Worm (Caenorhabditis elegans) whole organism, late embryonic: ENCODE data around the gene F19H6.5.
A peak's percentile ranks its signal among the peaks of the same experiment; 100 is the strongest.

Experiments
- C38D4.7 ChIP-seq: fragments of 200-800 bp; sonication (Bioruptor generic); optimal IDR thresholded peaks from 2 replicates; lab custom pipeline; 2018; ENCODE audit warnings: mild to moderate bottlenecking, missing genetic modification characterization, moderate library complexity, missing compliant biosample characterization
- K02D7.2 ChIP-seq: sonication (generic microtip); optimal IDR thresholded peaks from 2 replicates; lab custom pipeline; 2017; ENCODE audit warnings: mild to moderate bottlenecking, missing genetic modification characterization, missing compliant biosample characterization
- K09A11.1 ChIP-seq: sonication (generic microtip); optimal IDR thresholded peaks from 2 replicates; lab custom pipeline; 2017; ENCODE audit warnings: antibody characterized with exemption, mild to moderate bottlenecking, missing genetic modification characterization, missing compliant biosample characterization; ENCODE audit not compliant: insufficient read depth
- Y22D7AL.16 ChIP-seq: sonication (generic microtip); optimal IDR thresholded peaks from 2 replicates; lab custom pipeline; 2016; ENCODE audit warnings: missing genetic modification characterization, missing compliant biosample characterization
- ahr-1 ChIP-seq: sonication (generic microtip); optimal IDR thresholded peaks from 2 replicates; lab custom pipeline; 2016; ENCODE audit warnings: missing genetic modification characterization, missing compliant biosample characterization
- ceh-18 ChIP-seq: sonication (generic microtip); optimal IDR thresholded peaks from 2 replicates; lab custom pipeline; 2016; ENCODE audit warnings: missing genetic modification characterization, missing compliant biosample characterization
- ceh-19 ChIP-seq: fragments of 200-800 bp; sonication (Bioruptor generic); optimal IDR thresholded peaks from 2 replicates; lab custom pipeline; 2018; ENCODE audit warnings: mild to moderate bottlenecking, missing genetic modification characterization, missing compliant biosample characterization
- ceh-2 ChIP-seq: sonication (generic microtip); optimal IDR thresholded peaks from 2 replicates; lab custom pipeline; 2016; ENCODE audit warnings: missing genotype, missing genetic modification characterization, missing compliant biosample characterization
- ceh-24 ChIP-seq: sonication (generic microtip); optimal IDR thresholded peaks from 2 replicates; lab custom pipeline; 2016; ENCODE audit warnings: mild to moderate bottlenecking, missing genetic modification characterization, missing compliant biosample characterization
- ceh-30 ChIP-seq: fragments of 150-350 bp; optimal IDR thresholded peaks from 2 replicates; lab custom pipeline; 2014; ENCODE audit warnings: missing biosample characterization, missing genetic modification characterization
- ceh-31 ChIP-seq: sonication (generic microtip); optimal IDR thresholded peaks from 2 replicates; lab custom pipeline; 2016; ENCODE audit warnings: missing genetic modification characterization, missing compliant biosample characterization
- ceh-34 ChIP-seq: sonication (generic microtip); optimal IDR thresholded peaks from 2 replicates; lab custom pipeline; 2016; ENCODE audit warnings: mild to moderate bottlenecking, missing genetic modification characterization, missing compliant biosample characterization
- ceh-48 ChIP-seq: sonication (generic microtip); optimal IDR thresholded peaks from 2 replicates; lab custom pipeline; 2016; ENCODE audit warnings: missing genetic modification characterization, inconsistent platforms, missing compliant biosample characterization
- ceh-6 ChIP-seq: fragments of 200-800 bp; sonication (Bioruptor generic); optimal IDR thresholded peaks from 2 replicates; lab custom pipeline; 2018; ENCODE audit warnings: mild to moderate bottlenecking, missing genetic modification characterization, missing compliant biosample characterization
- che-1 ChIP-seq: sonication (generic microtip); optimal IDR thresholded peaks from 2 replicates; lab custom pipeline; 2016; ENCODE audit warnings: mild to moderate bottlenecking, missing genetic modification characterization, missing compliant biosample characterization
- elt-2 ChIP-seq: sonication (generic microtip); optimal IDR thresholded peaks from 2 replicates; lab custom pipeline; 2016; ENCODE audit warnings: missing genetic modification reagents, missing genetic modification characterization, missing compliant biosample characterization
- ets-4 ChIP-seq: sonication (generic microtip); optimal IDR thresholded peaks from 2 replicates; lab custom pipeline; 2016; ENCODE audit warnings: missing genetic modification characterization, missing compliant biosample characterization
- fkh-10 ChIP-seq: fragments of 150-350 bp; optimal IDR thresholded peaks from 2 replicates; lab custom pipeline; 2014; ENCODE audit warnings: missing biosample characterization, missing genetic modification reagents, missing genetic modification characterization
- fkh-6 ChIP-seq: sonication (generic microtip); optimal IDR thresholded peaks from 2 replicates; lab custom pipeline; 2016; ENCODE audit warnings: missing genetic modification characterization, missing compliant biosample characterization
- gmeb-2 ChIP-seq: sonication (generic microtip); optimal IDR thresholded peaks from 2 replicates; lab custom pipeline; 2016; ENCODE audit warnings: missing genetic modification characterization, inconsistent platforms, missing compliant biosample characterization
- hlh-30 ChIP-seq: sonication (generic microtip); optimal IDR thresholded peaks from 2 replicates; lab custom pipeline; 2017; ENCODE audit warnings: antibody characterized with exemption, missing genetic modification characterization, missing compliant biosample characterization; ENCODE audit not compliant: insufficient read depth
- hlh-6 ChIP-seq: sonication (generic microtip); optimal IDR thresholded peaks from 2 replicates; lab custom pipeline; 2016; ENCODE audit warnings: missing genotype, missing genetic modification characterization, missing compliant biosample characterization
- lin-11 ChIP-seq: fragments of 200-800 bp; sonication (Bioruptor generic); optimal IDR thresholded peaks from 2 replicates; lab custom pipeline; 2018; ENCODE audit warnings: mild to moderate bottlenecking, missing genetic modification characterization, missing compliant biosample characterization
- mec-3 ChIP-seq: sonication (generic microtip); optimal IDR thresholded peaks from 2 replicates; lab custom pipeline; 2016; ENCODE audit warnings: borderline replicate concordance, missing genetic modification characterization, missing compliant biosample characterization
- nfya-1 ChIP-seq: sonication (generic microtip); optimal IDR thresholded peaks from 2 replicates; lab custom pipeline; 2017; ENCODE audit warnings: missing genetic modification characterization, mild to moderate bottlenecking, missing compliant biosample characterization, antibody characterized with exemption, moderate library complexity
- nhr-232 ChIP-seq: sonication (generic microtip); optimal IDR thresholded peaks from 2 replicates; lab custom pipeline; 2016; ENCODE audit warnings: missing genetic modification characterization, missing compliant biosample characterization
- npax-4 ChIP-seq: sonication (generic microtip); optimal IDR thresholded peaks from 2 replicates; lab custom pipeline; 2016; ENCODE audit warnings: missing genetic modification characterization, missing compliant biosample characterization
- pat-9 ChIP-seq: fragments of 200-800 bp; sonication (Bioruptor generic); optimal IDR thresholded peaks from 2 replicates; lab custom pipeline; 2018; ENCODE audit warnings: mild to moderate bottlenecking, missing genetic modification characterization, moderate library complexity, missing compliant biosample characterization
- pha-4 ChIP-seq: fragments of 150-350 bp; optimal IDR thresholded peaks from 2 replicates; lab custom pipeline; 2018; ENCODE audit warnings: missing biosample characterization, missing genetic modification reagents, missing genetic modification characterization
- ref-2 ChIP-seq: sonication (generic microtip); optimal IDR thresholded peaks from 2 replicates; lab custom pipeline; 2016; ENCODE audit warnings: missing genetic modification characterization, missing compliant biosample characterization
- sdc-2 ChIP-seq: sonication (generic microtip); optimal IDR thresholded peaks from 2 replicates; lab custom pipeline; 2016; ENCODE audit warnings: missing genotype, missing genetic modification characterization, missing compliant biosample characterization
- sox-2 ChIP-seq: fragments of 200-800 bp; sonication (Bioruptor generic); IDR thresholded peaks from 2 replicates; pipeline ENCODE4 v1.3.6; 2022; ENCODE audit warnings: missing genetic modification reagents, missing genetic modification characterization, missing compliant biosample characterization
- sox-4 ChIP-seq: sonication (generic microtip); optimal IDR thresholded peaks from 2 replicates; lab custom pipeline; 2017; ENCODE audit warnings: mild to moderate bottlenecking, missing genetic modification characterization, inconsistent platforms, missing compliant biosample characterization
- syd-9 ChIP-seq: sonication (generic microtip); optimal IDR thresholded peaks from 2 replicates; lab custom pipeline; 2016; ENCODE audit warnings: mild to moderate bottlenecking, missing genetic modification characterization, moderate library complexity, missing compliant biosample characterization
- tbx-2 ChIP-seq: sonication (generic microtip); optimal IDR thresholded peaks from 2 replicates; lab custom pipeline; 2016; ENCODE audit warnings: missing genetic modification characterization, missing compliant biosample characterization
- ttx-3 ChIP-seq: sonication (generic microtip); optimal IDR thresholded peaks from 2 replicates; lab custom pipeline; 2016; ENCODE audit warnings: missing genetic modification reagents, missing genetic modification characterization, missing compliant biosample characterization
- unc-3 ChIP-seq, 2 experiments: fragments of 200-800 bp in 1 of 2; sonication (Bioruptor generic) in 1 of 2; sonication (generic microtip) in 1 of 2; conservative IDR thresholded peaks in 1 of 2; optimal IDR thresholded peaks in 1 of 2; 2 replicates each; pipeline versions ENCODE4 v1.3.6 to Lab custom; 2016 to 2022; ENCODE audit warnings: missing compliant biosample characterization in 2 of 2, missing genetic modification characterization in 2 of 2, missing genetic modification reagents in 1 of 2
- unc-42 ChIP-seq: sonication (generic microtip); optimal IDR thresholded peaks from 2 replicates; lab custom pipeline; 2016; ENCODE audit warnings: missing genotype, missing genetic modification characterization, missing compliant biosample characterization
- unc-55 ChIP-seq: sonication (generic microtip); optimal IDR thresholded peaks from 2 replicates; lab custom pipeline; 2017; ENCODE audit warnings: missing biosample characterization, missing genetic modification reagents, missing genetic modification characterization
- unc-86 ChIP-seq: sonication (generic microtip); optimal IDR thresholded peaks from 2 replicates; lab custom pipeline; 2016; ENCODE audit warnings: missing genetic modification characterization, missing compliant biosample characterization

F19H6.5 gene

ce11 chrX:12393786-12394308, 29.1 kb upstream of the F19H6.5 start, which contains the start of gene F17E5.2 (continued):
- TF ChIP-seq ceh-19 (GFP tag; lab: Kevin White, UChicago), result no peak
- TF ChIP-seq pat-9 (tag; lab: Kevin White, UChicago), result peak; percentile 18
- TF ChIP-seq hlh-30, result peak; percentile 32
- peak; percentile 77 for TF ChIP-seq ceh-31
- TF ChIP-seq ceh-48 (tag; lab: Kevin White, UChicago), result peak; percentile 71
- TF ChIP-seq ceh-30 (tag; lab: Kevin White, UChicago), result peak; percentile 94
- TF ChIP-seq ets-4 (tag; lab: Kevin White, UChicago), result no peak
- peak; percentile 68 for TF ChIP-seq tbx-2 (tag; lab: Kevin White, UChicago)

ce11 chrX:12391380-12391779, 26.7 kb upstream of the F19H6.5 start, which contains the start of gene nekl-3:
nekl-3 (minus strand) TSS chrX:12391480.
- TF ChIP-seq ceh-2 (tag; lab: Kevin White, UChicago) (no peak), lin-11 (tag; lab: Kevin White, UChicago) (no peak), K09A11.1 (no peak), unc-55 (no peak), sdc-2 (tag; lab: Kevin White, UChicago) (no peak), mec-3 (tag; lab: Kevin White, UChicago) (no peak), gmeb-2 (tag; lab: Kevin White, UChicago) (no peak), ahr-1 (tag; lab: Kevin White, UChicago) (no peak), fkh-10 (GFP tag; lab: Kevin White, UChicago) (no peak), che-1 (tag; lab: Kevin White, UChicago) (no peak)
- TF ChIP-seq, all 69 proteins: peak for 0

- TF ChIP-seq fkh-6 (tag; lab: Kevin White, UChicago) (no peak), unc-86 (tag; lab: Kevin White, UChicago) (no peak)
Observed at ce11 chrX:12378293-12378692, 13.6 kb upstream of the F19H6.5 start, which contains the start of gene glb-13. glb-13 (minus strand) TSS chrX:12378393.

- TF ChIP-seq ceh-6 (GFP tag; lab: Kevin White, UChicago), result no peak
Observed at ce11 chrX:12375783-12376182, 11.1 kb upstream of the F19H6.5 start.

- TF ChIP-seq nhr-232 (tag; lab: Kevin White, UChicago) (no peak), ceh-6 (GFP tag; lab: Kevin White, UChicago) (no peak), sox-4 (no peak), nfya-1 (no peak)
Observed at ce11 chrX:12371321-12371720, 6.6 kb upstream of the F19H6.5 start, which contains the start of gene rif-1.2. rif-1.2 (minus strand) TSS chrX:12371421.

ce11 chrX:12367498-12367897, 2.8 kb upstream of the F19H6.5 start:
- TF ChIP-seq ceh-18 (tag; lab: Kevin White, UChicago) (peak; percentile 56), gmeb-2 (tag; lab: Kevin White, UChicago) (peak; percentile 46), ref-2 (tag; lab: Kevin White, UChicago) (peak; percentile 21), sox-2 (GFP tag; lab: Robert Waterston, UW) (peak; percentile 33; the same call in 1 of the 2 replicates), ttx-3 (peak; percentile 57), ahr-1 (tag; lab: Kevin White, UChicago) (peak; percentile 18), npax-4 (peak; percentile 15), ceh-24 (no peak), hlh-6 (peak; percentile 61), unc-42 (tag; lab: Kevin White, UChicago) (no peak), sdc-2 (tag; lab: Kevin White, UChicago) (peak; percentile 92), C38D4.7 (peak; percentile 20), lin-11 (tag; lab: Kevin White, UChicago) (peak; percentile 47), ceh-6 (GFP tag; lab: Kevin White, UChicago) (peak; percentile 71), nfya-1 (peak; percentile 38), pha-4 (no peak), tbx-2 (tag; lab: Kevin White, UChicago) (peak; percentile 44), K02D7.2 (tag; lab: Kevin White, UChicago) (peak; percentile 26), elt-2 (tag; lab: Kevin White, UChicago) (peak; percentile 67), Y22D7AL.16 (tag; lab: Kevin White, UChicago) (peak; percentile 29), ceh-34 (tag; lab: Kevin White, UChicago) (peak; percentile 38), syd-9 (tag; lab: Kevin White, UChicago) (peak; percentile 65), unc-55 (no peak), unc-3 (GFP tag; conservative IDR thresholded peaks at IDR 0.05; lab: Robert Waterston, UW) (no peak), unc-3 (tag; optimal IDR thresholded peaks at IDR 0.05; lab: Kevin White, UChicago) (peak; percentile 34)
